Fruit fly (Drosophila melanogaster) S2 (cell line): ENCODE results near the gene pyd3.

Experiments used
- CG8478 ChIP-seq: fragments of >200 bp; optimal IDR thresholded peaks from 2 replicates; lab custom pipeline; 2018
- CTCF ChIP-seq, 2 experiments: fragments of >200 bp; optimal IDR thresholded peaks; 2 replicates each; lab custom pipeline; 2018

pyd3 gene

dm6 chr3R:7749993-7750392 is at the start of gene pyd3:
pyd3 (minus strand) TSS chr3R:7750079.
- no peak for TF ChIP-seq CG8478 (lab: Kevin White, UChicago)
- TF ChIP-seq CTCF (optimal IDR thresholded peaks at IDR 0.05; lab: Kevin White, UChicago), result no peak

DNA sequence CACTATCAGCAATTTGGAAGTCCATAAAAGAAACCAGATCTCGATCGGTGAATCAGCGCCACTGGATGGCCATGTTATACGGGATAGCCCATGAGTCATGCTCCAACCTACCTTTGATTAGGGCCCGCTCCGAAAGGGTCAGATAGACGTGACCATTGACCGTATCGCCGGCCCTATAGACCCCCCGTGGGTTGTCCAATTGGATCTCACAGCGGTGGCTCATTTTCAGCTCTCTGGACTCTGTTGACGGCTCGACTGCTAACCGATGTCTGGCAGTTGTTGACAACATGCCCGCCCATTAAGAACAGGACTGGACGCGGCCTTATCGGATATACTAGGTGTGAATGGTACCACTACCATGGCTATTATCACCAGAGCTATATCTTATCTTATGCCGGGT is 48.6 kb upstream of the pyd3 start, which contains the start of gene CG18744:
TSS of gene CG18744 (minus strand) at position 247 of the 400 bp plus-strand sequence.
- TF ChIP-seq CG8478 (lab: Kevin White, UChicago) (no peak), CTCF (optimal IDR thresholded peaks at IDR 0.05; lab: Kevin White, UChicago) (no peak)

- TF ChIP-seq CTCF (optimal IDR thresholded peaks at IDR 0.05; lab: Kevin White, UChicago) (no peak), CG8478 (lab: Kevin White, UChicago) (no peak)
Observed at dm6 chr3R:7793855-7794254, 44.0 kb upstream of the pyd3 start, which contains the start of gene CG2641. CG2641 (plus strand) TSS chr3R:7794069.

dm6 chr3R:7790583-7791034 is 40.7 kb upstream of the pyd3 start, which contains the start of gene CG10086:
CG10086 (plus strand) TSS chr3R:7790633.
- no peak for TF ChIP-seq CG8478 (lab: Kevin White, UChicago)
- TF ChIP-seq CTCF (optimal IDR thresholded peaks at IDR 0.05; lab: Kevin White, UChicago), result no peak

DNA sequence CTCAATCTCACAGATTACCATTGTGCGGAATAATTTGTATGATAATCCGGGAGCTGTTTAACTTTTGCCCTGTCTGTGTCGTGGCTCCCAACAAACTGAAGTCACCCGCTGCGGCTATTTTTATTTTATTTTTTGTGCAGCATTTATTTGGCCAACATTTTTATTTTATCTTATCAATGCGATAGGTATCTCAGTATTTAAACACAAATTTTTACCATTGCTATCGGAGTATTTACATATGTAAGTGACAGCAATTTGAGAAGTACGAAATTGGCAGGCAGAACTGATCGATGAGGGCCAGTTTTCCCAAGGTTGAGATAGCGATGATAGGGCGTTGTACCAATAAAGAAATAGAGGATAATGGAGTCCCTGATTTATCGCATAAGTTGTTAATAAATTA is 40.2 kb upstream of the pyd3 start, which contains the start of gene CG18746:
TSS of gene CG18746 (minus strand) at position 101 of the 400 bp plus-strand sequence.
- no peak for TF ChIP-seq CTCF (optimal IDR thresholded peaks at IDR 0.05; lab: Kevin White, UChicago)
- no peak for TF ChIP-seq CG8478 (lab: Kevin White, UChicago)

DNA sequence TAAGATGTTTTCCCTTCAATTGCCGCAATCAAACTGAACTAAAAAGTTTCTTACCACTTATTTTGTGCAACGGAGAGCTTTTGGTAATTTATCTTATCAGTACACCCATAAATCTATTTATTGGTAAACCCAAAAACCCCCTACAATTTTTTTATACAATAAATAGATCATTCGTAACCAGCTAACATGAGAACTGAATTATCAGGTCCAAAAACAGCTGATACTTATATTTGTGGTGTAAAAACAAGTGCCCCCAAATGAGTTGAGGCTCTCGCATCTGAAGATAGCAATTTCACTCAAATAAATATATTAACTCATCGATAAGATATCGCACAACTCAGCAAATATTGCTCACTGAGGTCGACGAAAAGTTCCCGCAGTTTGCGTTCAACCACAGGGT is 38.0 kb upstream of the pyd3 start, which contains the start of gene CG18748:
TSS of gene CG18748 (minus strand) at position 25 of the 400 bp plus-strand sequence.
- no peak for TF ChIP-seq CTCF (optimal IDR thresholded peaks at IDR 0.05; lab: Kevin White, UChicago)
- no peak for TF ChIP-seq CG8478 (lab: Kevin White, UChicago)

DNA sequence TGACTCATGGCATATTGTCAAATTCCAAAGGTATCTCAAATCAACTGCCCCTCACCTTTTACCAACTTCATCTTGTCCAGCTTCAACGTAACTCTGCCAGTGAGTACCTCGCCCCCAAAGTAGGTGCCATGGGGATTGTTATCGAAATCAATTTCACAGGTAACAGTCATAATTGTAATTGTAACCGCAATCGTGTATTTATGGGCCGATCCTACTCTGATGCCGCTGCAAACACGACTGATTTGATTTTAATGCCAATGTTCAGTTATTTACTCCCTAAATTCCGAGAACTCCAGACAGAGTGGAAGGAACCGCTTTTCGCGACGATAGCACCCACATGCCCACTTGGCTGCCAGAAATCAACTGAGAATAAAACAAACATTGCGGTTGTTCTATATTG is 35.9 kb upstream of the pyd3 start, which contains the start of gene CG18745:
TSS of gene CG18745 (minus strand) at position 336 of the 400 bp plus-strand sequence.
- TF ChIP-seq CTCF (optimal IDR thresholded peaks at IDR 0.05; lab: Kevin White, UChicago) (no peak), CG8478 (lab: Kevin White, UChicago) (no peak)

- TF ChIP-seq CG8478 (lab: Kevin White, UChicago) (no peak), CTCF (optimal IDR thresholded peaks at IDR 0.05; lab: Kevin White, UChicago) (no peak)
Observed at dm6 chr3R:7782933-7783686, 33.2 kb upstream of the pyd3 start, which contains the start of gene CG18747. CG18747 (minus strand) TSS chr3R:7783446.

dm6 chr3R:7779620-7780019 is 29.7 kb upstream of the pyd3 start:
- peak; percentile 39 to 49 for TF ChIP-seq CTCF (optimal IDR thresholded peaks at IDR 0.05; lab: Kevin White, UChicago)
- no peak for TF ChIP-seq CG8478 (lab: Kevin White, UChicago)

- TF ChIP-seq CTCF (optimal IDR thresholded peaks at IDR 0.05; lab: Kevin White, UChicago), result no peak
- no peak for TF ChIP-seq CG8478 (lab: Kevin White, UChicago)
Observed at dm6 chr3R:7771656-7772055, 21.8 kb upstream of the pyd3 start, which contains the start of gene CG11286. CG11286 (minus strand) TSS chr3R:7771756.

DNA sequence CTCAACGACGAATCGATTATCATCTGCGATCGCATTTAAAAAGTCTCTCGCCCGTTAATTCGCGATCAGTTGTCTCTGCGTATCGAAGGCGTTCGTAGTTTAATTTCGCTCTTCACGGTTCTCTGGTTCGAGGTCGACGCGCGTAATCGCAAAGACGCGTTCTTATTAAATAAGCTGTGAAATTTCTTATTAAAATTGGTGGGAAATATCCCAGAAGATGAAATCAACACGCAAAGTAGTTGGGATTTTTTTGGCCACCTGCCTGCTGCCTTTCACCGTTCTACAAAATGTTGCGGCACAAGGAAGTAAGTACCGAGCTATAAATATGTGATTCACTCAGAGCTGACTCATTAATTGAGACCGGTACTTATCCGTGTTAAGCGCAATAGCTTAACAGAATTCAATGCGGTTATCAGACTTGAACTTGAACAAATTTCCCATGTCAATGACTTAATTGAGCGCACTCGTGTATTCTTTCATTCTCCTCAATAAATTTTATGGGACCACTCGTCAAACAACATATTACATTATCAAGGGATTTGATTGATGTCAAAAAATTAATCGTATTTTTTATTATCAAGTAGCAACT is 11.2 kb upstream of the pyd3 start:
- TF ChIP-seq CTCF (optimal IDR thresholded peaks at IDR 0.05; lab: Kevin White, UChicago) (no peak), CG8478 (lab: Kevin White, UChicago) (no peak)

- TF ChIP-seq CG8478 (lab: Kevin White, UChicago) (no peak), CTCF (optimal IDR thresholded peaks at IDR 0.05; lab: Kevin White, UChicago) (no peak)
Observed at dm6 chr3R:7759486-7759885, 9.6 kb upstream of the pyd3 start, which contains the start of gene Sp7. Sp7 (plus strand) TSS chr3R:7759786.

DNA sequence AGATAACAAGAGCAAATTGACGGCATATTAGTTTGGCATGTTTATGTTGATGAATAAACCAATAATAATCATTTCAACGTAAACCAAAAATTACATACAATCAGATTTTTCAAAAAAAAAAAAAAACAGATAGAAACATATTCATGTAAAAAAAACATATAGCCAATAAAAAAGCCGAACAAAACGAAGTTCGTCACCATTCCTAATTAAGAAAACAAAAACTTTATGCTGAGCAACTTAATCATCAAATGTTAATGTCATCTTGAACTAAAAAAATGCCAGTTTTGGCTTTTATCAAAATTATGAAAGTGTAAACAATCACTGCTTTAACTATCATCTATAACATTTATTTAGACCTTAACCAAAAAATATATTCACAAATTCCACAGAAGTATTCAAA is 7.9 kb upstream of the pyd3 start, which contains the start of gene CG10919:
TSS of gene CG10919 (plus strand) at position 301 of the 400 bp plus-strand sequence.
- TF ChIP-seq CG8478 (lab: Kevin White, UChicago), result no peak
- no peak for TF ChIP-seq CTCF (optimal IDR thresholded peaks at IDR 0.05; lab: Kevin White, UChicago)

- TF ChIP-seq CG8478 (lab: Kevin White, UChicago) (no peak), CTCF (optimal IDR thresholded peaks at IDR 0.05; lab: Kevin White, UChicago) (no peak)
Observed at dm6 chr3R:7753518-7753917, 3.6 kb upstream of the pyd3 start.

- TF ChIP-seq CG8478 (lab: Kevin White, UChicago), result no peak
- TF ChIP-seq CTCF (optimal IDR thresholded peaks at IDR 0.05; lab: Kevin White, UChicago), result no peak
Observed at dm6 chr3R:7739463-7739862, 10.4 kb downstream of the pyd3 start, which contains the start of gene CG43254. CG43254 (minus strand) TSS chr3R:7739563.
